Worm (Caenorhabditis elegans) whole organism, late embryonic: ENCODE data around the gene K07C5.3.
A peak's percentile ranks its signal among the peaks of the same experiment; 100 is the strongest.

Experiments used
- C08G9.2 ChIP-seq: sonication (generic microtip); optimal IDR thresholded peaks from 2 replicates; lab custom pipeline; 2016; ENCODE audit warnings: mild to moderate bottlenecking, missing genetic modification characterization, moderate library complexity, missing compliant biosample characterization
- C38D4.7 ChIP-seq: fragments of 200-800 bp; sonication (Bioruptor generic); optimal IDR thresholded peaks from 2 replicates; lab custom pipeline; 2018; ENCODE audit warnings: mild to moderate bottlenecking, missing genetic modification characterization, moderate library complexity, missing compliant biosample characterization
- K09A11.1 ChIP-seq: sonication (generic microtip); optimal IDR thresholded peaks from 2 replicates; lab custom pipeline; 2017; ENCODE audit warnings: antibody characterized with exemption, mild to moderate bottlenecking, missing genetic modification characterization, missing compliant biosample characterization; ENCODE audit not compliant: insufficient read depth
- Y22D7AL.16 ChIP-seq: sonication (generic microtip); optimal IDR thresholded peaks from 2 replicates; lab custom pipeline; 2016; ENCODE audit warnings: missing genetic modification characterization, missing compliant biosample characterization
- ahr-1 ChIP-seq: sonication (generic microtip); optimal IDR thresholded peaks from 2 replicates; lab custom pipeline; 2016; ENCODE audit warnings: missing genetic modification characterization, missing compliant biosample characterization
- ama-1 ChIP-seq: fragments of 150-350 bp; optimal IDR thresholded peaks from 2 replicates; lab custom pipeline; 2014
- ceh-18 ChIP-seq: sonication (generic microtip); optimal IDR thresholded peaks from 2 replicates; lab custom pipeline; 2016; ENCODE audit warnings: missing genetic modification characterization, missing compliant biosample characterization
- ceh-2 ChIP-seq: sonication (generic microtip); optimal IDR thresholded peaks from 2 replicates; lab custom pipeline; 2016; ENCODE audit warnings: missing genotype, missing genetic modification characterization, missing compliant biosample characterization
- ceh-24 ChIP-seq: sonication (generic microtip); optimal IDR thresholded peaks from 2 replicates; lab custom pipeline; 2016; ENCODE audit warnings: mild to moderate bottlenecking, missing genetic modification characterization, missing compliant biosample characterization
- ceh-31 ChIP-seq: sonication (generic microtip); optimal IDR thresholded peaks from 2 replicates; lab custom pipeline; 2016; ENCODE audit warnings: missing genetic modification characterization, missing compliant biosample characterization
- ceh-34 ChIP-seq: sonication (generic microtip); optimal IDR thresholded peaks from 2 replicates; lab custom pipeline; 2016; ENCODE audit warnings: mild to moderate bottlenecking, missing genetic modification characterization, missing compliant biosample characterization
- ceh-45 ChIP-seq: fragments of 200-800 bp; sonication (Bioruptor generic); IDR thresholded peaks from 2 replicates; pipeline ENCODE4 v1.3.6; 2022; ENCODE audit warnings: missing genetic modification reagents, missing genetic modification characterization, missing compliant biosample characterization
- ceh-9 ChIP-seq: sonication (generic microtip); optimal IDR thresholded peaks from 2 replicates; lab custom pipeline; 2016; ENCODE audit warnings: mild to moderate bottlenecking, missing genetic modification characterization, inconsistent platforms, missing compliant biosample characterization
- che-1 ChIP-seq: sonication (generic microtip); optimal IDR thresholded peaks from 2 replicates; lab custom pipeline; 2016; ENCODE audit warnings: mild to moderate bottlenecking, missing genetic modification characterization, missing compliant biosample characterization
- dmd-4 ChIP-seq: sonication (generic microtip); optimal IDR thresholded peaks from 2 replicates; lab custom pipeline; 2016; ENCODE audit warnings: borderline replicate concordance, missing genetic modification characterization, missing compliant biosample characterization
- dve-1 ChIP-seq: sonication (generic microtip); optimal IDR thresholded peaks from 2 replicates; lab custom pipeline; 2017; ENCODE audit warnings: antibody characterized with exemption, mild to moderate bottlenecking, missing genetic modification characterization, missing compliant biosample characterization
- elt-2 ChIP-seq: sonication (generic microtip); optimal IDR thresholded peaks from 2 replicates; lab custom pipeline; 2016; ENCODE audit warnings: missing genetic modification reagents, missing genetic modification characterization, missing compliant biosample characterization
- ets-4 ChIP-seq: sonication (generic microtip); optimal IDR thresholded peaks from 2 replicates; lab custom pipeline; 2016; ENCODE audit warnings: missing genetic modification characterization, missing compliant biosample characterization
- eyg-1 ChIP-seq: sonication (generic microtip); optimal IDR thresholded peaks from 2 replicates; lab custom pipeline; 2016; ENCODE audit warnings: missing genotype, missing genetic modification characterization, missing compliant biosample characterization
- fax-1 ChIP-seq: sonication (generic microtip); optimal IDR thresholded peaks from 2 replicates; lab custom pipeline; 2016; ENCODE audit warnings: missing genotype, missing genetic modification characterization, missing compliant biosample characterization
- fkh-6 ChIP-seq: sonication (generic microtip); optimal IDR thresholded peaks from 2 replicates; lab custom pipeline; 2016; ENCODE audit warnings: missing genetic modification characterization, missing compliant biosample characterization
- gmeb-2 ChIP-seq: sonication (generic microtip); optimal IDR thresholded peaks from 2 replicates; lab custom pipeline; 2016; ENCODE audit warnings: missing genetic modification characterization, inconsistent platforms, missing compliant biosample characterization
- hlh-13 ChIP-seq: fragments of 200-800 bp; sonication (Bioruptor generic); optimal IDR thresholded peaks from 2 replicates; lab custom pipeline; 2018; ENCODE audit warnings: mild to moderate bottlenecking, missing genetic modification characterization, missing compliant biosample characterization
- hlh-30 ChIP-seq: sonication (generic microtip); optimal IDR thresholded peaks from 2 replicates; lab custom pipeline; 2017; ENCODE audit warnings: antibody characterized with exemption, missing genetic modification characterization, missing compliant biosample characterization; ENCODE audit not compliant: insufficient read depth
- hlh-6 ChIP-seq: sonication (generic microtip); optimal IDR thresholded peaks from 2 replicates; lab custom pipeline; 2016; ENCODE audit warnings: missing genotype, missing genetic modification characterization, missing compliant biosample characterization
- hlh-8 ChIP-seq: sonication (generic microtip); optimal IDR thresholded peaks from 2 replicates; lab custom pipeline; 2016; ENCODE audit warnings: missing genotype, missing genetic modification characterization, missing compliant biosample characterization
- madf-2 ChIP-seq: sonication (generic microtip); optimal IDR thresholded peaks from 2 replicates; lab custom pipeline; 2017; ENCODE audit warnings: missing genetic modification characterization, missing compliant biosample characterization
- mec-3 ChIP-seq: sonication (generic microtip); optimal IDR thresholded peaks from 2 replicates; lab custom pipeline; 2016; ENCODE audit warnings: borderline replicate concordance, missing genetic modification characterization, missing compliant biosample characterization
- nfya-1 ChIP-seq: sonication (generic microtip); optimal IDR thresholded peaks from 2 replicates; lab custom pipeline; 2017; ENCODE audit warnings: missing genetic modification characterization, mild to moderate bottlenecking, missing compliant biosample characterization, antibody characterized with exemption, moderate library complexity
- nhr-11 ChIP-seq: fragments of 150-350 bp; optimal IDR thresholded peaks from 2 replicates; lab custom pipeline; 2014; ENCODE audit warnings: missing biosample characterization, missing genetic modification characterization
- odd-2 ChIP-seq: sonication (generic microtip); optimal IDR thresholded peaks from 2 replicates; lab custom pipeline; 2017; ENCODE audit warnings: antibody characterized with exemption, mild to moderate bottlenecking, missing genetic modification characterization, missing compliant biosample characterization
- pag-3 ChIP-seq: sonication (generic microtip); optimal IDR thresholded peaks from 2 replicates; lab custom pipeline; 2016; ENCODE audit warnings: missing compliant biosample characterization, missing genetic modification characterization, borderline replicate concordance
- pha-4 ChIP-seq: fragments of 150-350 bp; optimal IDR thresholded peaks from 2 replicates; lab custom pipeline; 2018; ENCODE audit warnings: missing biosample characterization, missing genetic modification reagents, missing genetic modification characterization
- pqm-1 ChIP-seq: sonication (generic microtip); optimal IDR thresholded peaks from 2 replicates; lab custom pipeline; 2016; ENCODE audit warnings: missing genetic modification characterization, missing compliant biosample characterization
- pros-1 ChIP-seq: fragments of 150-350 bp; optimal IDR thresholded peaks from 2 replicates; lab custom pipeline; 2014; ENCODE audit warnings: missing biosample characterization, missing genetic modification reagents, missing genetic modification characterization
- ref-2 ChIP-seq: sonication (generic microtip); optimal IDR thresholded peaks from 2 replicates; lab custom pipeline; 2016; ENCODE audit warnings: missing genetic modification characterization, missing compliant biosample characterization
- sdc-2 ChIP-seq: sonication (generic microtip); optimal IDR thresholded peaks from 2 replicates; lab custom pipeline; 2016; ENCODE audit warnings: missing genotype, missing genetic modification characterization, missing compliant biosample characterization
- sox-2 ChIP-seq: fragments of 200-800 bp; sonication (Bioruptor generic); IDR thresholded peaks from 2 replicates; pipeline ENCODE4 v1.3.6; 2022; ENCODE audit warnings: missing genetic modification reagents, missing genetic modification characterization, missing compliant biosample characterization
- sox-4 ChIP-seq: sonication (generic microtip); optimal IDR thresholded peaks from 2 replicates; lab custom pipeline; 2017; ENCODE audit warnings: mild to moderate bottlenecking, missing genetic modification characterization, inconsistent platforms, missing compliant biosample characterization
- tbx-2 ChIP-seq: sonication (generic microtip); optimal IDR thresholded peaks from 2 replicates; lab custom pipeline; 2016; ENCODE audit warnings: missing genetic modification characterization, missing compliant biosample characterization
- tbx-7 ChIP-seq: sonication (generic microtip); optimal IDR thresholded peaks from 2 replicates; lab custom pipeline; 2016; ENCODE audit warnings: missing genotype, missing genetic modification characterization, missing compliant biosample characterization
- unc-42 ChIP-seq: sonication (generic microtip); optimal IDR thresholded peaks from 2 replicates; lab custom pipeline; 2016; ENCODE audit warnings: missing genotype, missing genetic modification characterization, missing compliant biosample characterization

Gene K07C5.3

DNA sequence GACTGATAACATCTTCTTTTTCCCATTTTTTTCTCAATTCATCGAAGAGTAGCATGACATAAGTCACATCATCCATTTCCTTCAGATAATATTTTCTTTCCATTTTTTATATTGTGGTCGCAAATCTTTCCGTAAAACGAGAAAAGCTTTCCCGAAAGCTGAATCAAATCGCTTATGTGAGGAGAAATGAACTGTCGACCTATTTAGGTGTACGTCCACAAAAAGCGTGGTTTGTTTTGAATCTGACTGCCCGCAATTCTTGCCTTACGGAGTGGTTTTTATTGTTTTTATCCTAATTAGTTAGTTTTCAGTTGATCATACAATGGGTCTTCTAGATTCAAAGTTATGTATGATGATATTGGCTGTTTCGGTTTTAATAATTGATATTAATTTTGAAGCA lies 15.4 kb downstream of the K07C5.3 start, which contains the start of gene ttll-15:
Gene ttll-15, plus strand, starts transcription at position 301 of the 400 bp plus-strand sequence.
- TF ChIP-seq K09A11.1 (no peak), ets-4 (no peak), Y22D7AL.16 (tag; lab: Kevin White, UChicago) (no peak)

ce11 chrV:10360186-10360585 lies 17.4 kb downstream of the K07C5.3 start:
- TF ChIP-seq fkh-6 (no peak), elt-2 (tag; lab: Kevin White, UChicago) (no peak), dmd-4 (tag; lab: Kevin White, UChicago) (no peak), dve-1 (tag; lab: Kevin White, UChicago) (no peak), pqm-1 (tag; lab: Kevin White, UChicago) (no peak), nfya-1 (tag; lab: Kevin White, UChicago) (no peak), ref-2 (tag; lab: Kevin White, UChicago) (no peak), eyg-1 (tag; lab: Kevin White, UChicago) (no peak), che-1 (no peak), ama-1 (no peak), hlh-13 (no peak), tbx-7 (tag; lab: Kevin White, UChicago) (no peak), hlh-8 (tag; lab: Kevin White, UChicago) (no peak), ceh-9 (tag; lab: Kevin White, UChicago) (no peak), pros-1 (tag; lab: Kevin White, UChicago) (no peak), odd-2 (tag; lab: Kevin White, UChicago) (no peak), pag-3 (tag; lab: Kevin White, UChicago) (no peak)
- TF ChIP-seq, all 69 proteins: peak for 0

ce11 chrV:10361830-10362397 lies 19.1 kb downstream of the K07C5.3 start, which contains the start of gene cash-1:
Gene cash-1 (plus strand): TSS chrV:10362261.
- no peak for TF ChIP-seq gmeb-2
- no peak for TF ChIP-seq eyg-1 (tag; lab: Kevin White, UChicago)
- no peak for TF ChIP-seq C38D4.7
- TF ChIP-seq ahr-1 (tag; lab: Kevin White, UChicago): no peak
- TF ChIP-seq ceh-24: no peak
- TF ChIP-seq ceh-34 (tag; lab: Kevin White, UChicago): peak; percentile 10
- no peak for TF ChIP-seq fax-1 (tag; lab: Kevin White, UChicago)
- TF ChIP-seq elt-2 (tag; lab: Kevin White, UChicago): peak; percentile 15
- no peak for TF ChIP-seq hlh-6 (tag; lab: Kevin White, UChicago)
- no peak for TF ChIP-seq ets-4
- no peak for TF ChIP-seq sdc-2 (tag; lab: Kevin White, UChicago)
- peak; percentile 94 for TF ChIP-seq unc-42 (tag; lab: Kevin White, UChicago)
- TF ChIP-seq Y22D7AL.16 (tag; lab: Kevin White, UChicago): no peak
- peak; percentile 39 for TF ChIP-seq nfya-1 (tag; lab: Kevin White, UChicago)
- TF ChIP-seq hlh-30 (tag; lab: Kevin White, UChicago): peak; percentile 66
- TF ChIP-seq pha-4 (tag; lab: Kevin White, UChicago): no peak
- no peak for TF ChIP-seq nhr-11 (tag; lab: Kevin White, UChicago)
- no peak for TF ChIP-seq ceh-45 (GFP tag; lab: Robert Waterston, UW)
- TF ChIP-seq tbx-2: peak; percentile 52
- no peak for TF ChIP-seq madf-2 (tag; lab: Kevin White, UChicago)
- TF ChIP-seq sox-2 (GFP tag; lab: Robert Waterston, UW): no peak
- TF ChIP-seq mec-3 (tag; lab: Kevin White, UChicago): no peak
- peak; percentile 76 for TF ChIP-seq ceh-31 (tag; lab: Kevin White, UChicago)
- no peak for TF ChIP-seq C08G9.2 (tag; lab: Kevin White, UChicago)
- no peak for TF ChIP-seq sox-4 (tag; lab: Kevin White, UChicago)
- TF ChIP-seq ceh-2 (tag; lab: Kevin White, UChicago): peak; percentile 25
- TF ChIP-seq tbx-7 (tag; lab: Kevin White, UChicago): no peak
- TF ChIP-seq pros-1 (tag; lab: Kevin White, UChicago): no peak
- peak; percentile 23 for TF ChIP-seq ceh-18
- TF ChIP-seq pag-3 (tag; lab: Kevin White, UChicago): no peak
- TF ChIP-seq ref-2 (tag; lab: Kevin White, UChicago): no peak
